Fruit fly (Drosophila melanogaster) whole organism, embryonic: ENCODE results near the gene CG46465.

ENCODE experiments used
- CG10543 ChIP-seq: fragments of 200-800 bp; sonication (Bioruptor generic); optimal IDR thresholded peaks from 3 replicates; lab custom pipeline; 2017; ENCODE audit warnings: missing biosample characterization, mild to moderate bottlenecking, missing genetic modification characterization, moderate library complexity
- CG11504 ChIP-seq: fragments of 200-800 bp; sonication (Bioruptor generic); optimal IDR thresholded peaks from 3 replicates; lab custom pipeline; 2019; ENCODE audit warnings: missing biosample characterization, mild to moderate bottlenecking, missing genetic modification characterization, moderate library complexity
- CG11695 ChIP-seq: fragments of 200-800 bp; sonication (Bioruptor generic); IDR thresholded peaks from 3 replicates; pipeline ENCODE4 v1.3.6; 2022; ENCODE audit warnings: missing biosample characterization, missing genetic modification characterization
- CG1529 ChIP-seq: fragments of 200-800 bp; sonication (Bioruptor generic); optimal IDR thresholded peaks from 3 replicates; lab custom pipeline; 2018; ENCODE audit warnings: missing biosample characterization, missing genetic modification characterization
- CG15514 ChIP-seq: fragments of 200-800 bp; sonication (Bioruptor generic); optimal IDR thresholded peaks from 3 replicates; lab custom pipeline; 2017; ENCODE audit warnings: missing biosample characterization, missing genetic modification characterization, mild to moderate bottlenecking, moderate library complexity, missing genetic modification reagents
- CG17359 ChIP-seq: fragments of 200-800 bp; sonication (Bioruptor generic); optimal IDR thresholded peaks from 3 replicates; lab custom pipeline; 2018; ENCODE audit warnings: missing biosample characterization, mild to moderate bottlenecking, missing genetic modification characterization, moderate library complexity
- CG2678 ChIP-seq: fragments of 200-800 bp; sonication (Bioruptor generic); optimal IDR thresholded peaks from 3 replicates; lab custom pipeline; 2019; ENCODE audit warnings: missing biosample characterization, mild to moderate bottlenecking, missing genetic modification characterization, moderate library complexity
- CG30431 ChIP-seq: fragments of 200-800 bp; sonication (Bioruptor generic); optimal IDR thresholded peaks from 2 replicates; lab custom pipeline; 2017; ENCODE audit warnings: missing biosample characterization, missing genetic modification characterization
- CG31365 ChIP-seq: fragments of 200-800 bp; sonication (Bioruptor generic); optimal IDR thresholded peaks from 2 replicates; lab custom pipeline; 2018; ENCODE audit warnings: missing biosample characterization, mild to moderate bottlenecking, missing genetic modification characterization
- CG31388 ChIP-seq: fragments of 200-800 bp; sonication (Bioruptor generic); optimal IDR thresholded peaks from 2 replicates; lab custom pipeline; 2016; ENCODE audit warnings: missing biosample characterization, missing genetic modification characterization
- CG32767 ChIP-seq: fragments of 200-800 bp; sonication (Bioruptor generic); IDR thresholded peaks from 2 replicates; pipeline ENCODE4 v1.3.6; 2022; ENCODE audit warnings: missing biosample characterization, missing genetic modification characterization
- CG34376 ChIP-seq: fragments of 200-800 bp; sonication (Bioruptor generic); optimal IDR thresholded peaks from 2 replicates; lab custom pipeline; 2018; ENCODE audit warnings: missing biosample characterization, mild to moderate bottlenecking, missing genetic modification characterization
- CG4707 ChIP-seq: fragments of 200-800 bp; sonication (Bioruptor generic); optimal IDR thresholded peaks from 2 replicates; lab custom pipeline; 2018; ENCODE audit warnings: missing biosample characterization, mild to moderate bottlenecking, missing genetic modification characterization, moderate library complexity
- CG5245 ChIP-seq: fragments of 200-800 bp; sonication (Bioruptor generic); optimal IDR thresholded peaks from 3 replicates; lab custom pipeline; 2016; ENCODE audit warnings: missing biosample characterization, missing genetic modification characterization
- CG8359 ChIP-seq: fragments of 200-800 bp; sonication (Bioruptor generic); optimal IDR thresholded peaks from 2 replicates; lab custom pipeline; 2017; ENCODE audit warnings: missing biosample characterization, mild to moderate bottlenecking, missing genetic modification characterization, borderline replicate concordance
- CG8388 ChIP-seq: fragments of 200-800 bp; sonication (Bioruptor generic); optimal IDR thresholded peaks from 2 replicates; lab custom pipeline; 2019; ENCODE audit warnings: missing biosample characterization, mild to moderate bottlenecking, missing genetic modification characterization, moderate library complexity
- CG8944 ChIP-seq: fragments of 200-800 bp; sonication (Bioruptor generic); optimal IDR thresholded peaks from 3 replicates; lab custom pipeline; 2016; ENCODE audit warnings: missing biosample characterization, missing genetic modification characterization
- CG9727 ChIP-seq: fragments of 200-800 bp; sonication (Bioruptor generic); optimal IDR thresholded peaks from 3 replicates; lab custom pipeline; 2017; ENCODE audit warnings: missing biosample characterization, mild to moderate bottlenecking, missing genetic modification characterization
- CG9817 ChIP-seq: fragments of 200-800 bp; sonication (Bioruptor generic); optimal IDR thresholded peaks from 2 replicates; lab custom pipeline; 2018; ENCODE audit warnings: missing biosample characterization, mild to moderate bottlenecking, missing genetic modification characterization, moderate library complexity
- D19B ChIP-seq: fragments of 200-800 bp; sonication (Bioruptor generic); optimal IDR thresholded peaks from 2 replicates; lab custom pipeline; 2017; ENCODE audit warnings: missing biosample characterization, mild to moderate bottlenecking, missing genetic modification characterization
- Dip3 ChIP-seq: fragments of 200-800 bp; sonication (Bioruptor generic); optimal IDR thresholded peaks from 3 replicates; lab custom pipeline; 2016; ENCODE audit warnings: missing biosample characterization, missing genetic modification characterization
- E2f2 ChIP-seq: fragments of 200-800 bp; sonication (Bioruptor generic); IDR thresholded peaks from 2 replicates; pipeline ENCODE4 v1.3.6; 2022; ENCODE audit warnings: missing biosample characterization, missing genetic modification characterization
- ERR ChIP-seq: fragments of 200-800 bp; sonication (Bioruptor generic); optimal IDR thresholded peaks from 2 replicates; lab custom pipeline; 2016; ENCODE audit warnings: missing biosample characterization, missing genetic modification characterization
- Fer3 ChIP-seq: fragments of 200-800 bp; sonication (Bioruptor generic); optimal IDR thresholded peaks from 2 replicates; lab custom pipeline; 2018; ENCODE audit warnings: missing biosample characterization, mild to moderate bottlenecking, missing genetic modification characterization, moderate library complexity
- H2.0 ChIP-seq: fragments of 200-800 bp; sonication (Bioruptor generic); IDR thresholded peaks from 2 replicates; pipeline ENCODE4 v1.3.6; 2022; ENCODE audit warnings: missing biosample characterization, missing genetic modification characterization
- HLH3B ChIP-seq: fragments of 200-800 bp; sonication (Bioruptor generic); IDR thresholded peaks from 2 replicates; pipeline ENCODE4 v1.3.6; 2022; ENCODE audit warnings: missing biosample characterization, missing genetic modification characterization
- Neu2 ChIP-seq: fragments of 200-800 bp; sonication (Bioruptor generic); optimal IDR thresholded peaks from 3 replicates; lab custom pipeline; 2016; ENCODE audit warnings: missing biosample characterization, missing genetic modification characterization, borderline replicate concordance
- Nf-YC ChIP-seq: fragments of 200-800 bp; optimal IDR thresholded peaks from 3 replicates; lab custom pipeline; 2019; ENCODE audit warnings: missing biosample characterization, mild to moderate bottlenecking, missing genetic modification characterization, moderate library complexity
- Six4 ChIP-seq: fragments of 200-800 bp; sonication (Bioruptor generic); optimal IDR thresholded peaks from 2 replicates; lab custom pipeline; 2016; ENCODE audit warnings: missing biosample characterization, missing genetic modification characterization
- ato ChIP-seq: fragments of 200-800 bp; sonication (Bioruptor generic); IDR thresholded peaks from 2 replicates; pipeline ENCODE4 v1.3.6; 2022; ENCODE audit warnings: missing biosample characterization, missing genetic modification characterization; ENCODE audit not compliant: partially characterized antibody
- br ChIP-seq: fragments of >200 bp; optimal IDR thresholded peaks from 2 replicates; lab custom pipeline; 2017
- ci ChIP-seq: fragments of 200-800 bp; sonication (Bioruptor generic); IDR thresholded peaks from 3 replicates; pipeline ENCODE4 v1.3.6; 2022; ENCODE audit warnings: missing biosample characterization, missing genetic modification characterization
- croc ChIP-seq: fragments of 200-800 bp; sonication (Bioruptor generic); conservative IDR thresholded peaks from 3 replicates; pipeline ENCODE4 v1.3.6; 2022; ENCODE audit warnings: missing biosample characterization, missing genetic modification characterization
- gce ChIP-seq: fragments of 200-800 bp; sonication (Bioruptor generic); IDR thresholded peaks from 3 replicates; pipeline ENCODE4 v1.3.6; 2022; ENCODE audit warnings: missing biosample characterization, missing genetic modification characterization
- gsb ChIP-seq: fragments of 200-800 bp; sonication (Bioruptor generic); IDR thresholded peaks from 2 replicates; pipeline ENCODE4 v1.3.6; 2022; ENCODE audit warnings: missing biosample characterization, missing genetic modification characterization
- hb ChIP-seq: fragments of 200-800 bp; sonication (Bioruptor generic); IDR thresholded peaks from 3 replicates; pipeline ENCODE4 v1.3.6; 2022; ENCODE audit warnings: missing biosample characterization, missing genetic modification characterization; ENCODE audit not compliant: partially characterized antibody
- kni ChIP-seq: fragments of 200-800 bp; sonication (Bioruptor generic); optimal IDR thresholded peaks from 3 replicates; lab custom pipeline; 2017; ENCODE audit warnings: mild to moderate bottlenecking, missing biosample characterization, missing genetic modification reagents, missing genetic modification characterization
- lmd ChIP-seq: fragments of 200-800 bp; sonication (Bioruptor generic); IDR thresholded peaks from 2 replicates; pipeline ENCODE4 v1.3.6; 2022; ENCODE audit warnings: missing biosample characterization, missing genetic modification characterization
- nmo ChIP-seq: fragments of 200-800 bp; sonication (Bioruptor generic); optimal IDR thresholded peaks from 2 replicates; lab custom pipeline; 2018; ENCODE audit warnings: missing biosample characterization, mild to moderate bottlenecking, missing genetic modification characterization, moderate library complexity
- onecut ChIP-seq: fragments of 200-800 bp; sonication (Bioruptor generic); IDR thresholded peaks from 2 replicates; pipeline ENCODE4 v1.3.6; 2022; ENCODE audit warnings: missing biosample characterization, missing genetic modification characterization
- prd ChIP-seq, 3 experiments: fragments of >200 bp in 2 of 3; fragments of 200-800 bp in 1 of 3; sonication (Bioruptor generic) in 1 of 3; optimal IDR thresholded peaks in 2 of 3; IDR thresholded peaks in 1 of 3; 2 replicates in 2 of 3; 3 replicates in 1 of 3; pipeline versions ENCODE4 v1.3.6 to Lab custom; 2017 to 2022; ENCODE audit warnings: missing biosample characterization in 1 of 3, missing genetic modification characterization in 1 of 3
- pros ChIP-seq: fragments of 200-800 bp; sonication (Bioruptor generic); optimal IDR thresholded peaks from 3 replicates; lab custom pipeline; 2019; ENCODE audit warnings: missing biosample characterization, mild to moderate bottlenecking, missing genetic modification characterization, moderate library complexity
- shn ChIP-seq: fragments of 200-800 bp; sonication (Bioruptor generic); optimal IDR thresholded peaks from 3 replicates; lab custom pipeline; 2016; ENCODE audit warnings: missing biosample characterization, missing genetic modification characterization
- sna ChIP-seq: fragments of 200-800 bp; sonication (Bioruptor generic); IDR thresholded peaks from 2 replicates; pipeline ENCODE4 v1.3.6; 2022; ENCODE audit warnings: missing biosample characterization, missing genetic modification characterization; ENCODE audit not compliant: partially characterized antibody
- sob ChIP-seq: fragments of 200-800 bp; sonication (Bioruptor generic); IDR thresholded peaks from 2 replicates; pipeline ENCODE4 v1.3.6; 2022; ENCODE audit warnings: missing biosample characterization, missing genetic modification characterization
- stc ChIP-seq: fragments of 200-800 bp; sonication (Bioruptor generic); IDR thresholded peaks from 2 replicates; pipeline ENCODE4 v1.3.6; 2022; ENCODE audit warnings: missing biosample characterization, missing genetic modification characterization
- stwl ChIP-seq: fragments of 200-800 bp; sonication (Bioruptor generic); optimal IDR thresholded peaks from 3 replicates; lab custom pipeline; 2018; ENCODE audit warnings: missing biosample characterization, mild to moderate bottlenecking, missing genetic modification characterization, moderate library complexity
- tio ChIP-seq: fragments of 200-800 bp; sonication (Bioruptor generic); optimal IDR thresholded peaks from 2 replicates; lab custom pipeline; 2017; ENCODE audit warnings: missing biosample characterization, missing genetic modification characterization, inconsistent platforms
- zfh1 ChIP-seq: fragments of 200-800 bp; sonication (Bioruptor generic); IDR thresholded peaks from 3 replicates; pipeline ENCODE4 v1.3.6; 2022; ENCODE audit warnings: missing biosample characterization, missing genetic modification characterization

Gene CG46465

dm6 chr2L:19011895-19012645 lies 19.8 kb downstream of the CG46465 start (continued):
- TF ChIP-seq stc = peak; percentile 78
- peak; percentile 59 for TF ChIP-seq onecut (GFP tag; lab: Robert Waterston, UW)
- peak; percentile 90 for TF ChIP-seq CG2678 (tag; lab: Kevin White, UChicago)
- TF ChIP-seq CG15514 (GFP tag; lab: Kevin White, UChicago) = peak; percentile 63
- peak; percentile 55 for TF ChIP-seq E2f2 (GFP tag; lab: Robert Waterston, UW)
- TF ChIP-seq ci = peak; percentile 91
- TF ChIP-seq CG9727 (GFP tag; lab: Kevin White, UChicago) = peak; percentile 82
- TF ChIP-seq lmd (GFP tag; lab: Robert Waterston, UW) = peak; percentile 88
- TF ChIP-seq Nf-YC = peak; percentile 43
- TF ChIP-seq gce (GFP tag; lab: Robert Waterston, UW) = peak; percentile 76
- TF ChIP-seq HLH3B = peak; percentile 83
- TF ChIP-seq Six4 (GFP tag; lab: Kevin White, UChicago) = peak; percentile 47
- peak; percentile 82 for TF ChIP-seq CG17359 (tag; lab: Kevin White, UChicago)
- peak; percentile 97 for TF ChIP-seq D19B (GFP tag; lab: Kevin White, UChicago)
- TF ChIP-seq CG8359 (GFP tag; lab: Kevin White, UChicago) = no peak
- TF ChIP-seq Dip3 (GFP tag; lab: Kevin White, UChicago) = peak; percentile 82
- TF ChIP-seq CG10543 (GFP tag; lab: Kevin White, UChicago) = peak; percentile 73
- TF ChIP-seq prd (optimal IDR thresholded peaks at IDR 0.05; lab: Kevin White, UChicago) = no peak
- TF ChIP-seq prd (GFP tag; IDR thresholded peaks at IDR 0.05; lab: Robert Waterston, UW) = peak; percentile 92
- TF ChIP-seq gsb = peak; percentile 67
- TF ChIP-seq stwl (tag; lab: Kevin White, UChicago) = no peak
- TF ChIP-seq br (lab: Kevin White, UChicago) = no peak
- TF ChIP-seq kni (GFP tag; lab: Kevin White, UChicago) = no peak
- TF ChIP-seq CG32767 (GFP tag; lab: Robert Waterston, UW) = peak; percentile 64; the same call in 1 of the 2 replicates
- TF ChIP-seq CG5245 (GFP tag; lab: Kevin White, UChicago) = peak; percentile 63
- TF ChIP-seq croc (GFP tag; lab: Robert Waterston, UW) = peak; percentile 71
- TF ChIP-seq CG8944 (GFP tag; lab: Kevin White, UChicago) = peak; percentile 81
- TF ChIP-seq sna (GFP tag; lab: Robert Waterston, UW) = no peak
- peak; percentile 76 for TF ChIP-seq CG9817
- TF ChIP-seq shn = peak; percentile 76
- TF ChIP-seq nmo (GFP tag; lab: Kevin White, UChicago) = peak; percentile 82
- TF ChIP-seq CG11695 (GFP tag; lab: Robert Waterston, UW) = peak; percentile 75
- TF ChIP-seq zfh1 (GFP tag; lab: Robert Waterston, UW) = peak; percentile 84
- peak; percentile 91 for TF ChIP-seq sob (GFP tag; lab: Robert Waterston, UW)
- peak; percentile 67 for TF ChIP-seq CG1529 (GFP tag; lab: Kevin White, UChicago)
- peak; percentile 81 for TF ChIP-seq CG11504 (tag; lab: Kevin White, UChicago)
- TF ChIP-seq CG4707 (GFP tag; lab: Kevin White, UChicago) = no peak
- TF ChIP-seq Fer3 = peak; percentile 82
- TF ChIP-seq pros (GFP tag; lab: Kevin White, UChicago) = no peak
- peak; percentile 43 for TF ChIP-seq CG30431 (GFP tag; lab: Kevin White, UChicago)
- TF ChIP-seq H2.0 (GFP tag; lab: Robert Waterston, UW) = peak; percentile 81
- TF ChIP-seq CG31388 (GFP tag; lab: Kevin White, UChicago) = no peak
- peak; percentile 50 for TF ChIP-seq CG31365 (tag; lab: Kevin White, UChicago)
- TF ChIP-seq CG34376 = peak; percentile 33
- TF ChIP-seq Neu2 (GFP tag; lab: Kevin White, UChicago) = no peak
- peak; percentile 59 for TF ChIP-seq CG8388 (GFP tag; lab: Kevin White, UChicago)
- TF ChIP-seq ERR (GFP tag; lab: Kevin White, UChicago) = peak; percentile 67
- TF ChIP-seq tio (GFP tag; lab: Kevin White, UChicago) = peak; percentile 66
- no peak for TF ChIP-seq ato (GFP tag; lab: Robert Waterston, UW)
- TF ChIP-seq hb = no peak
